Fruit fly (Drosophila melanogaster) whole organism, wandering third instar larva: ENCODE results near the gene Polr1E.

Experiments used
- Abd-B ChIP-seq: fragments of >200 bp; optimal IDR thresholded peaks from 2 replicates; lab custom pipeline; 2017; ENCODE audit warnings: missing biosample characterization, missing genetic modification characterization
- Hnf4 ChIP-seq: fragments of 200-800 bp; sonication (Bioruptor generic); optimal IDR thresholded peaks from 2 replicates; lab custom pipeline; 2016; ENCODE audit warnings: missing biosample characterization, mild to moderate bottlenecking, missing genetic modification characterization
- Myc ChIP-seq: fragments of >200 bp; optimal IDR thresholded peaks from 2 replicates; lab custom pipeline; 2017
- lola ChIP-seq: fragments of >200 bp; optimal IDR thresholded peaks from 2 replicates; lab custom pipeline; 2017; ENCODE audit warnings: missing biosample characterization, missing genetic modification characterization
- tai ChIP-seq: sonication (Bioruptor generic); optimal IDR thresholded peaks from 2 replicates; lab custom pipeline; 2016; ENCODE audit warnings: missing biosample characterization, missing genetic modification characterization

DNA sequence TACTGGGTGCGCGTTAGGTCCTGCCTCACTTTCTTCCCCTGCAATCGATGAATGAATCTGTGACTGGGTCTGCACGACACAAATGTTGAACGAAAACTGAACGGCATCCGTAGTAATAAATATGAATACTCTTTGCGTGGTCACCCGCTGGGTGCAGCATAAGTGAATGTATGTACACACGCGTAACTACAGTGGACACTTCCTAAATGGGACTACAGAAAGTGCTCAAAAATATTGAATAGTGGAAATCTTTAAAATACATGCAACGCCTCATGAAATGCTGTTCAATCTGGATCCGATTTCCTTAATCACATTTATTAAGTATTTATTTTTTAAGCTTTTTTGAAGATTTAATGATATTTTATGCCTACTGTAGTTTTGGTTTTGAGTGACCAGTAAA, 27.3 kb upstream of the Polr1E start, which contains the start of gene naz:
- TF ChIP-seq lola (GFP tag; lab: Kevin White, UChicago) (no peak), tai (GFP tag; lab: Kevin White, UChicago) (no peak), Abd-B (GFP tag; lab: Kevin White, UChicago) (no peak), Hnf4 (GFP tag; lab: Kevin White, UChicago) (no peak), Myc (lab: Kevin White, UChicago) (no peak)
